Worm (Caenorhabditis elegans): ENCODE measurements around the gene M02B7.2.

DNA sequence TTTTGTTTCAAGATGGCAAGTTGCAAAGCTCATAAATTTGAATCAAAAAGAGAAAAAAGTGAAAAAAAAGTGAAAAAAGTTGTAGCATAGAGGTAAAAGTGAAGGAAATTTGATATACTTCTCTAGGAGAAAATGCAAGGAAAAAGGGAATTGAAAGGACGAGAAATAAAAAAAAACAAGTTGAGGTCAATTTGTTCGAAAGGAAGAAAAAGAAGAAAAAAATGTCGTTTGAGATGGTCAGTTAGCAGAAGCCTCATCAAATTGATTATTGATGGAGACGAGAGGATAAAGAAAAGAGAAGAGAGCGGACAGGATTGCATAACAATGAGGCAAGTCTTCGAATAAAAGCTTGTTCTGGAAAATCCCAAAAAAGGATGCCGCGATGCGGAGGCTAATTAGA is 16.8 kb downstream of the M02B7.2 start:
- TF ChIP-seq mbf-1 (tag; optimal IDR thresholded peaks at IDR 0.05): no peak
- TF ChIP-seq nhr-129 (tag; optimal IDR thresholded peaks at IDR 0.05): no peak
- no peak for TF ChIP-seq ama-1 (optimal IDR thresholded peaks at IDR 0.05)
- TF ChIP-seq crh-2 (tag; optimal IDR thresholded peaks at IDR 0.05): no peak
- peak; percentile 29 for TF ChIP-seq C34F6.9 (tag; optimal IDR thresholded peaks at IDR 0.05)
- no peak for TF ChIP-seq nhr-11 (tag; optimal IDR thresholded peaks at IDR 0.05)
- TF ChIP-seq ztf-4 (tag; optimal IDR thresholded peaks at IDR 0.05): no peak
- no peak for TF ChIP-seq blmp-1 (tag; optimal IDR thresholded peaks at IDR 0.05; ENCODE audit: insufficient read depth)
- TF ChIP-seq zag-1 (tag; optimal IDR thresholded peaks at IDR 0.05): no peak
